Worm (Caenorhabditis elegans): ENCODE results near the gene Y43F8B.18.

Gene Y43F8B.18

ce11 chrV:19529168-19529567, 43.4 kb downstream of the Y43F8B.18 start (continued):
- TF ChIP-seq F44E2.7 (GFP tag; IDR thresholded peaks at IDR 0.05), result no peak
- peak; percentile 80 for TF ChIP-seq pha-4 (GFP tag; IDR thresholded peaks at IDR 0.05)
- peak; percentile 76 for TF ChIP-seq pha-4 (tag; optimal IDR thresholded peaks at IDR 0.05)
- TF ChIP-seq F37D6.2 (tag; optimal IDR thresholded peaks at IDR 0.05), result peak; percentile 71
- TF ChIP-seq hmg-1.1 (GFP tag; IDR thresholded peaks at IDR 0.05), result peak; percentile 86
- TF ChIP-seq mes-2 (tag; optimal IDR thresholded peaks at IDR 0.05; ENCODE audit: poor library complexity, severe bottlenecking), result peak; percentile 63
- peak; percentile 99 for TF ChIP-seq hlh-30 (tag; optimal IDR thresholded peaks at IDR 0.05; ENCODE audit: insufficient read depth)
- TF ChIP-seq nhr-111 (GFP tag; optimal IDR thresholded peaks at IDR 0.05), result no peak

ce11 chrV:19531034-19531433, 45.2 kb downstream of the Y43F8B.18 start:
- no peak for TF ChIP-seq Y75B8A.6 (GFP tag; IDR thresholded peaks at IDR 0.05)
- peak in 1 of 2 experiments; percentile 20 for TF ChIP-seq hif-1 (tag; optimal IDR thresholded peaks at IDR 0.05)

ce11 chrV:19533010-19533409, 47.2 kb downstream of the Y43F8B.18 start, which contains the start of gene Y43F8B.2:
Gene Y43F8B.2 (minus strand): TSS chrV:19533110.
- no peak for TF ChIP-seq mdt-29 (GFP tag; IDR thresholded peaks at IDR 0.05)

- TF ChIP-seq nhr-77 (tag; optimal IDR thresholded peaks at IDR 0.05) (peak; percentile 4), fkh-10 (GFP tag; optimal IDR thresholded peaks at IDR 0.05) (no peak), lsy-2 (tag; optimal IDR thresholded peaks at IDR 0.05) (peak in 1 of 2 experiments; percentile 7), hlh-11 (tag; optimal IDR thresholded peaks at IDR 0.05) (peak; percentile 75), daf-16 (GFP tag; optimal IDR thresholded peaks at IDR 0.05) (no peak), daf-16 (tag; optimal IDR thresholded peaks at IDR 0.05) (peak; percentile 62), tra-1 (GFP tag; IDR thresholded peaks at IDR 0.05) (peak; percentile 82), php-3 (GFP tag; IDR thresholded peaks at IDR 0.05) (peak; percentile 80), lin-1 (GFP tag; IDR thresholded peaks at IDR 0.05) (0 out of 2 replicates have a peak, but pooled peaks have one; percentile 41), nhr-48 (tag; optimal IDR thresholded peaks at IDR 0.05) (peak; percentile 59), ces-1 (GFP tag; optimal IDR thresholded peaks at IDR 0.05) (no peak), nhr-28 (tag; optimal IDR thresholded peaks at IDR 0.05) (peak; percentile 56), tag-97 (GFP tag; IDR thresholded peaks at IDR 0.05) (no peak), pqm-1 (tag; optimal IDR thresholded peaks at IDR 0.05) (peak; percentile 12), unc-62 (GFP tag; optimal IDR thresholded peaks at IDR 0.05 in 1 of 2) (peak in 1 of 2 experiments; percentile 21), unc-62 (tag; optimal IDR thresholded peaks at IDR 0.05) (no peak), hlh-30 (tag; optimal IDR thresholded peaks at IDR 0.05; ENCODE audit: insufficient read depth) (peak; percentile 5), nhr-102 (tag; optimal IDR thresholded peaks at IDR 0.05) (peak; percentile 37), dmd-6 (GFP tag; IDR thresholded peaks at IDR 0.05) (peak; percentile 88), ama-1 (optimal IDR thresholded peaks at IDR 0.05) (no peak), dve-1 (tag; optimal IDR thresholded peaks at IDR 0.05; ENCODE audit: insufficient read depth) (peak; percentile 81)
Observed at ce11 chrV:19533480-19533879, 47.7 kb downstream of the Y43F8B.18 start.

All from whole organism, L4 larva.